Fruit fly (Drosophila melanogaster): ENCODE data around the gene CG11425.

dm6 chr3L:22468562-22468961 lies 6.0 kb upstream of the CG11425 start, which contains the start of gene CG11437:
- no peak for TF ChIP-seq abd-A (tag; optimal IDR thresholded peaks at IDR 0.05)
- no peak for TF ChIP-seq chinmo (GFP tag; IDR thresholded peaks at IDR 0.05; ENCODE audit: partially characterized antibody)
- no peak for TF ChIP-seq CG9215 (GFP tag; IDR thresholded peaks at IDR 0.05)
- TF ChIP-seq bbx (GFP tag; IDR thresholded peaks at IDR 0.05; ENCODE audit: partially characterized antibody) = no peak
- no peak for TF ChIP-seq CG33213 (GFP tag; optimal IDR thresholded peaks at IDR 0.05)
- no peak for TF ChIP-seq CG6175 (GFP tag; IDR thresholded peaks at IDR 0.05)
- no peak for TF ChIP-seq D19B (GFP tag; optimal IDR thresholded peaks at IDR 0.05)
- no peak for TF ChIP-seq CG4360 (GFP tag; IDR thresholded peaks at IDR 0.05)
- no peak for TF ChIP-seq CG11560 (tag; IDR thresholded peaks at IDR 0.05)
- no peak for TF ChIP-seq Dad (GFP tag; optimal IDR thresholded peaks at IDR 0.05)
- no peak for TF ChIP-seq Deaf1 (tag; optimal IDR thresholded peaks at IDR 0.05)
- no peak for TF ChIP-seq Hey (tag; optimal IDR thresholded peaks at IDR 0.05)
- no peak for TF ChIP-seq knrl (GFP tag; IDR thresholded peaks at IDR 0.05; ENCODE audit: partially characterized antibody)
